Fruit fly (Drosophila melanogaster): ENCODE data around the gene CG4080.

Gene CG4080

dm6 chr3L:9373374-9374004 lies 25.5 kb downstream of the CG4080 start (continued):
- peak; percentile 61 for TF ChIP-seq CG9932 (GFP tag; IDR thresholded peaks at IDR 0.05)
- peak; percentile 84 for TF ChIP-seq CG32532 (GFP tag; IDR thresholded peaks at IDR 0.05)
- peak; percentile 9 for TF ChIP-seq psq (GFP tag; optimal IDR thresholded peaks at IDR 0.05)
- TF ChIP-seq h (optimal IDR thresholded peaks at IDR 0.05) = no peak
- no peak for TF ChIP-seq pfk (GFP tag; optimal IDR thresholded peaks at IDR 0.05)
- TF ChIP-seq Dfd (GFP tag; optimal IDR thresholded peaks at IDR 0.05) = no peak
- no peak for TF ChIP-seq knrl (GFP tag; IDR thresholded peaks at IDR 0.05; ENCODE audit: partially characterized antibody)
- no peak for TF ChIP-seq CG6791 (GFP tag; IDR thresholded peaks at IDR 0.05; ENCODE audit: partially characterized antibody)
- no peak for TF ChIP-seq CG12769 (tag; optimal IDR thresholded peaks at IDR 0.05)
- TF ChIP-seq sr (GFP tag; IDR thresholded peaks at IDR 0.05) = peak; percentile 23; the same call in 1 of the 3 replicates
- TF ChIP-seq CG8359 (GFP tag; optimal IDR thresholded peaks at IDR 0.05; ENCODE audit: borderline replicate concordance) = peak; percentile 51
- TF ChIP-seq lmd (GFP tag; IDR thresholded peaks at IDR 0.05) = peak; percentile 75
- no peak for TF ChIP-seq CG15073 (GFP tag; optimal IDR thresholded peaks at IDR 0.05)
- no peak for TF ChIP-seq CG8478 (optimal IDR thresholded peaks at IDR 0.05)
- peak; percentile 44 for TF ChIP-seq CG12219 (GFP tag; optimal IDR thresholded peaks at IDR 0.05)
- peak; percentile 64 for TF ChIP-seq CG2875 (GFP tag; optimal IDR thresholded peaks at IDR 0.05)
- TF ChIP-seq CG9215 (GFP tag; IDR thresholded peaks at IDR 0.05) = peak; percentile 38
- peak; percentile 86 for TF ChIP-seq CG18599 (GFP tag; optimal IDR thresholded peaks at IDR 0.05)
- no peak; the same call in 1 of the 2 replicates for TF ChIP-seq tna (GFP tag; IDR thresholded peaks at IDR 0.05; ENCODE audit: partially characterized antibody)
- TF ChIP-seq Six4 (GFP tag; optimal IDR thresholded peaks at IDR 0.05) = peak; percentile 43
- TF ChIP-seq CoRest (tag; optimal IDR thresholded peaks at IDR 0.05) = peak; percentile 69
- TF ChIP-seq CG13296 (GFP tag; optimal IDR thresholded peaks at IDR 0.05) = peak; percentile 79
- TF ChIP-seq Fer3 (tag; optimal IDR thresholded peaks at IDR 0.05) = peak; percentile 70
- peak; percentile 71 for TF ChIP-seq ind (GFP tag; optimal IDR thresholded peaks at IDR 0.05)
- TF ChIP-seq Lpt (GFP tag; optimal IDR thresholded peaks at IDR 0.05) = no peak
- no peak for TF ChIP-seq jing (GFP tag; optimal IDR thresholded peaks at IDR 0.05)
- no peak for TF ChIP-seq jumu (GFP tag; optimal IDR thresholded peaks at IDR 0.05)
- TF ChIP-seq odd (GFP tag; optimal IDR thresholded peaks at IDR 0.05) = peak; percentile 69
- no peak for TF ChIP-seq CG16779 (GFP tag; IDR thresholded peaks at IDR 0.05)
- peak; percentile 65 for TF ChIP-seq CG17361 (GFP tag; IDR thresholded peaks at IDR 0.05)
- TF ChIP-seq CG1647 (GFP tag; optimal IDR thresholded peaks at IDR 0.05) = no peak
- TF ChIP-seq CG11560 (tag; IDR thresholded peaks at IDR 0.05) = no peak
- TF ChIP-seq lov (optimal IDR thresholded peaks at IDR 0.05) = no peak
- TF ChIP-seq lov (GFP tag; IDR thresholded peaks at IDR 0.05) = peak; percentile 46; the same call in 1 of the 3 replicates
- TF ChIP-seq sim (GFP tag; IDR thresholded peaks at IDR 0.05) = peak; percentile 30; the same call in 1 of the 2 replicates
- TF ChIP-seq Antp (GFP tag; optimal IDR thresholded peaks at IDR 0.05) = no peak
- peak; percentile 67 for TF ChIP-seq NfI (GFP tag; optimal IDR thresholded peaks at IDR 0.05)
- peak; percentile 78 for TF ChIP-seq dmrt99B (tag; optimal IDR thresholded peaks at IDR 0.05)
- TF ChIP-seq trem (tag; optimal IDR thresholded peaks at IDR 0.05) = peak; percentile 56
- peak; percentile 29 for TF ChIP-seq CG10462 (GFP tag; optimal IDR thresholded peaks at IDR 0.05)
- TF ChIP-seq Atf-2 (GFP tag; optimal IDR thresholded peaks at IDR 0.05) = no peak
- TF ChIP-seq CG4282 (GFP tag; optimal IDR thresholded peaks at IDR 0.05) = no peak
- TF ChIP-seq aop (GFP tag; IDR thresholded peaks at IDR 0.05) = no peak
- TF ChIP-seq CG14050 (GFP tag; IDR thresholded peaks at IDR 0.05) = peak; percentile 59
- no peak for TF ChIP-seq zf30C (GFP tag; optimal IDR thresholded peaks at IDR 0.05)
- peak; percentile 65 for TF ChIP-seq CG18262 (tag; optimal IDR thresholded peaks at IDR 0.05)
- no peak for TF ChIP-seq CG12104 (GFP tag; optimal IDR thresholded peaks at IDR 0.05)
- no peak for TF ChIP-seq CG4617 (GFP tag; optimal IDR thresholded peaks at IDR 0.05; ENCODE audit: borderline replicate concordance)
- peak; percentile 41; the same call in 1 of the 2 replicates for TF ChIP-seq E2f2 (GFP tag; IDR thresholded peaks at IDR 0.05)
- peak; percentile 71 for TF ChIP-seq CG2120 (GFP tag; optimal IDR thresholded peaks at IDR 0.05)
- peak; percentile 4 for TF ChIP-seq fd3F (GFP tag; optimal IDR thresholded peaks at IDR 0.05)

All from whole organism, embryonic.